Worm (Caenorhabditis elegans) whole organism, late embryonic: Measurements from ENCODE around the gene M162.7.

Source experiments
- T23F11.4 ChIP-seq: fragments of 200-800 bp; sonication (Bioruptor generic); optimal IDR thresholded peaks from 2 replicates; lab custom pipeline; 2018; ENCODE audit warnings: mild to moderate bottlenecking, missing genetic modification characterization, missing compliant biosample characterization
- elt-2 ChIP-seq: sonication (generic microtip); optimal IDR thresholded peaks from 2 replicates; lab custom pipeline; 2016; ENCODE audit warnings: missing genetic modification reagents, missing genetic modification characterization, missing compliant biosample characterization
- elt-4 ChIP-seq: sonication (generic microtip); optimal IDR thresholded peaks from 2 replicates; lab custom pipeline; 2016; ENCODE audit warnings: missing genetic modification characterization, missing compliant biosample characterization
- ets-4 ChIP-seq: sonication (generic microtip); optimal IDR thresholded peaks from 2 replicates; lab custom pipeline; 2016; ENCODE audit warnings: missing genetic modification characterization, missing compliant biosample characterization
- lin-11 ChIP-seq: fragments of 200-800 bp; sonication (Bioruptor generic); optimal IDR thresholded peaks from 2 replicates; lab custom pipeline; 2018; ENCODE audit warnings: mild to moderate bottlenecking, missing genetic modification characterization, missing compliant biosample characterization
- nhr-11 ChIP-seq: fragments of 150-350 bp; optimal IDR thresholded peaks from 2 replicates; lab custom pipeline; 2014; ENCODE audit warnings: missing biosample characterization, missing genetic modification characterization
- pag-3 ChIP-seq: sonication (generic microtip); optimal IDR thresholded peaks from 2 replicates; lab custom pipeline; 2016; ENCODE audit warnings: missing compliant biosample characterization, missing genetic modification characterization, borderline replicate concordance
- pha-4 ChIP-seq: fragments of 150-350 bp; optimal IDR thresholded peaks from 2 replicates; lab custom pipeline; 2018; ENCODE audit warnings: missing biosample characterization, missing genetic modification reagents, missing genetic modification characterization

DNA sequence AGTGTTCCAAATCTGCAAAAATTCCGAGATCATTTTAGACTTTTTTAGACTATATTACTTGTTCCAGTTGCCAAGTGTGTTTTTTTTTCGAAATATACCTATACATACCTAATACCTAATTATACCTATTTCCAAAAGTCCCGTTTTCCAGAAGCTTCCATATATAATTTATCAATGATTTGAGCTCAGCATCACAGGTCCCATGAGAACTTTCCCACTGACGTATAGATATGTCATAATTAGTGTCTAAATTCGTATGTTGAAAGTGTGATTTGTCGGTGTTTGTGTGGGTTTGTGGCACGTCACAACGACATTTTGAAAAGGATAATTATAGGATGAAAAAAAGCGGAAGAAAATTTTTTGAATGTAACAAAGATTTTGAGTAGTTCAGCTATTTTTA lies 10.7 kb upstream of the M162.7 start:
- TF ChIP-seq pha-4 (no peak), nhr-11 (tag; lab: Kevin White, UChicago) (no peak), elt-4 (tag; lab: Kevin White, UChicago) (no peak), pag-3 (tag; lab: Kevin White, UChicago) (no peak), ets-4 (tag; lab: Kevin White, UChicago) (no peak), elt-2 (tag; lab: Kevin White, UChicago) (no peak), lin-11 (tag; lab: Kevin White, UChicago) (no peak), T23F11.4 (GFP tag; lab: Kevin White, UChicago) (no peak)
